Fruit fly (Drosophila melanogaster) whole organism, embryonic: ENCODE measurements around the gene PRL-1.
A peak's percentile ranks its signal among the peaks of the same experiment; 100 is the strongest.

Experiments
- B-H2 ChIP-seq: fragments of 200-800 bp; sonication (Bioruptor generic); optimal IDR thresholded peaks from 2 replicates; lab custom pipeline; 2018; ENCODE audit warnings: missing biosample characterization, mild to moderate bottlenecking, missing genetic modification characterization
- CG12391 ChIP-seq: fragments of 200-800 bp; sonication (Bioruptor generic); optimal IDR thresholded peaks from 3 replicates; lab custom pipeline; 2018; ENCODE audit warnings: missing biosample characterization, mild to moderate bottlenecking, missing genetic modification characterization, moderate library complexity
- CG12769 ChIP-seq: fragments of 200-800 bp; sonication (Bioruptor generic); optimal IDR thresholded peaks from 2 replicates; lab custom pipeline; 2019; ENCODE audit warnings: missing biosample characterization, mild to moderate bottlenecking, missing genetic modification characterization, moderate library complexity
- CG13775 ChIP-seq: fragments of 200-800 bp; sonication (Bioruptor generic); optimal IDR thresholded peaks from 3 replicates; lab custom pipeline; 2017; ENCODE audit warnings: missing biosample characterization, mild to moderate bottlenecking, missing genetic modification characterization
- CG13894 ChIP-seq: fragments of 200-800 bp; sonication (Bioruptor generic); optimal IDR thresholded peaks from 3 replicates; lab custom pipeline; 2018; ENCODE audit warnings: missing biosample characterization, mild to moderate bottlenecking, missing genetic modification characterization, moderate library complexity
- CG14860 ChIP-seq: fragments of 200-800 bp; sonication (Bioruptor generic); IDR thresholded peaks from 3 replicates; pipeline ENCODE4 v1.3.6; 2022; ENCODE audit warnings: missing biosample characterization, missing genetic modification characterization; ENCODE audit not compliant: partially characterized antibody
- CG2202 ChIP-seq: fragments of 200-800 bp; sonication (Bioruptor generic); optimal IDR thresholded peaks from 2 replicates; lab custom pipeline; 2018; ENCODE audit warnings: missing biosample characterization, mild to moderate bottlenecking, missing genetic modification characterization
- CG2875 ChIP-seq: fragments of 200-800 bp; sonication (Bioruptor generic); optimal IDR thresholded peaks from 2 replicates; lab custom pipeline; 2017; ENCODE audit warnings: missing biosample characterization, mild to moderate bottlenecking, missing genetic modification characterization, missing genetic modification reagents
- CG33557 ChIP-seq: fragments of 200-800 bp; sonication (Bioruptor generic); optimal IDR thresholded peaks from 2 replicates; lab custom pipeline; 2019; ENCODE audit warnings: missing biosample characterization, mild to moderate bottlenecking, missing genetic modification characterization, moderate library complexity
- CG34376 ChIP-seq: fragments of 200-800 bp; sonication (Bioruptor generic); optimal IDR thresholded peaks from 2 replicates; lab custom pipeline; 2018; ENCODE audit warnings: missing biosample characterization, mild to moderate bottlenecking, missing genetic modification characterization
- CG4617 ChIP-seq: fragments of 200-800 bp; sonication (Bioruptor generic); optimal IDR thresholded peaks from 3 replicates; lab custom pipeline; 2016; ENCODE audit warnings: missing biosample characterization, missing genetic modification characterization, borderline replicate concordance
- CG6175 ChIP-seq: fragments of 200-800 bp; sonication (Bioruptor generic); IDR thresholded peaks from 3 replicates; pipeline ENCODE4 v1.3.6; 2022; ENCODE audit warnings: missing biosample characterization, missing genetic modification characterization
- CG7987 ChIP-seq: fragments of 200-800 bp; sonication (Bioruptor generic); optimal IDR thresholded peaks from 2 replicates; lab custom pipeline; 2018; ENCODE audit warnings: missing biosample characterization, mild to moderate bottlenecking, missing genetic modification characterization, moderate library complexity
- CG8281 ChIP-seq: fragments of 200-800 bp; sonication (Bioruptor generic); optimal IDR thresholded peaks from 2 replicates; lab custom pipeline; 2018; ENCODE audit warnings: missing biosample characterization, mild to moderate bottlenecking, missing genetic modification characterization, moderate library complexity
- CG8944 ChIP-seq: fragments of 200-800 bp; sonication (Bioruptor generic); optimal IDR thresholded peaks from 3 replicates; lab custom pipeline; 2016; ENCODE audit warnings: missing biosample characterization, missing genetic modification characterization
- CHES-1-like ChIP-seq: fragments of 200-800 bp; sonication (Bioruptor generic); optimal IDR thresholded peaks from 2 replicates; lab custom pipeline; 2016; ENCODE audit warnings: missing biosample characterization, missing genetic modification characterization
- Fer3 ChIP-seq: fragments of 200-800 bp; sonication (Bioruptor generic); optimal IDR thresholded peaks from 2 replicates; lab custom pipeline; 2018; ENCODE audit warnings: missing biosample characterization, mild to moderate bottlenecking, missing genetic modification characterization, moderate library complexity
- HLH54F ChIP-seq: fragments of 200-800 bp; sonication (Bioruptor generic); optimal IDR thresholded peaks from 3 replicates; lab custom pipeline; 2016; ENCODE audit warnings: missing biosample characterization, missing genetic modification characterization
- Hand ChIP-seq: fragments of 200-800 bp; sonication (Bioruptor generic); optimal IDR thresholded peaks from 2 replicates; lab custom pipeline; 2017; ENCODE audit warnings: mild to moderate bottlenecking, missing biosample characterization, missing genetic modification reagents, missing genetic modification characterization
- Hmx ChIP-seq: fragments of 200-800 bp; sonication (Bioruptor generic); optimal IDR thresholded peaks from 2 replicates; lab custom pipeline; 2016; ENCODE audit warnings: missing biosample characterization, missing genetic modification characterization
- Hr51 ChIP-seq, 2 experiments: fragments of 200-800 bp; sonication (Bioruptor generic); optimal IDR thresholded peaks; 2 replicates in 1 of 2; 3 replicates in 1 of 2; lab custom pipeline; 2016 to 2018; ENCODE audit warnings: missing biosample characterization in 2 of 2, missing genetic modification characterization in 2 of 2, mild to moderate bottlenecking in 1 of 2, moderate library complexity in 1 of 2
- NFAT ChIP-seq: fragments of 200-800 bp; sonication (Bioruptor generic); IDR thresholded peaks from 2 replicates; pipeline ENCODE4 v1.3.6; 2022; ENCODE audit warnings: missing biosample characterization, missing genetic modification characterization
- Nf-YA ChIP-seq: fragments of 200-800 bp; sonication (Bioruptor generic); IDR thresholded peaks from 2 replicates; pipeline ENCODE4 v1.3.6; 2022; ENCODE audit warnings: missing biosample characterization, missing genetic modification characterization
- Pdp1 ChIP-seq, 2 experiments: fragments of 200-800 bp; sonication (Bioruptor generic); optimal IDR thresholded peaks; 3 replicates each; lab custom pipeline; 2016; ENCODE audit warnings: missing biosample characterization in 2 of 2, missing genetic modification characterization in 2 of 2, mild to moderate bottlenecking in 1 of 2, moderate library complexity in 1 of 2
- TFAM ChIP-seq: fragments of 200-800 bp; sonication (Bioruptor generic); optimal IDR thresholded peaks from 2 replicates; lab custom pipeline; 2017; ENCODE audit warnings: missing biosample characterization, missing genetic modification characterization, inconsistent platforms
- aop ChIP-seq: fragments of 200-800 bp; sonication (Bioruptor generic); IDR thresholded peaks from 2 replicates; pipeline ENCODE4 v1.3.6; 2022; ENCODE audit warnings: missing biosample characterization, missing genetic modification characterization
- ap ChIP-seq: fragments of 200-800 bp; sonication (Bioruptor generic); IDR thresholded peaks from 2 replicates; pipeline ENCODE4 v1.3.6; 2022; ENCODE audit warnings: missing biosample characterization, missing genetic modification characterization
- cg ChIP-seq: fragments of 200-800 bp; sonication (Bioruptor generic); optimal IDR thresholded peaks from 3 replicates; lab custom pipeline; 2019; ENCODE audit warnings: missing biosample characterization, mild to moderate bottlenecking, missing genetic modification characterization, moderate library complexity
- ci ChIP-seq: fragments of 200-800 bp; sonication (Bioruptor generic); IDR thresholded peaks from 3 replicates; pipeline ENCODE4 v1.3.6; 2022; ENCODE audit warnings: missing biosample characterization, missing genetic modification characterization
- dmrt11E ChIP-seq: fragments of 200-800 bp; sonication (Bioruptor generic); optimal IDR thresholded peaks from 3 replicates; lab custom pipeline; 2018; ENCODE audit warnings: missing biosample characterization, mild to moderate bottlenecking, missing genetic modification characterization, moderate library complexity
- dpn ChIP-seq, 2 experiments: fragments of 200-800 bp; sonication (Bioruptor generic); optimal IDR thresholded peaks; 3 replicates each; lab custom pipeline; 2016; ENCODE audit warnings: missing biosample characterization in 2 of 2, missing genetic modification characterization in 2 of 2
- emc ChIP-seq: fragments of 200-800 bp; sonication (Bioruptor generic); optimal IDR thresholded peaks from 2 replicates; lab custom pipeline; 2016; ENCODE audit warnings: missing biosample characterization, missing genetic modification characterization
- gcm2 ChIP-seq: fragments of 200-800 bp; sonication (Bioruptor generic); optimal IDR thresholded peaks from 2 replicates; lab custom pipeline; 2016; ENCODE audit warnings: missing biosample characterization, missing genetic modification characterization
- gt ChIP-seq: fragments of 200-800 bp; sonication (Bioruptor generic); IDR thresholded peaks from 2 replicates; pipeline ENCODE4 v1.3.6; 2022; ENCODE audit warnings: missing biosample characterization, missing genetic modification characterization
- hth ChIP-seq: fragments of >200 bp; optimal IDR thresholded peaks from 2 replicates; lab custom pipeline; 2017; ENCODE audit warnings: inconsistent platforms
- klu ChIP-seq: fragments of 200-800 bp; sonication (Bioruptor generic); IDR thresholded peaks from 2 replicates; pipeline ENCODE4 v1.3.6; 2022; ENCODE audit warnings: missing biosample characterization, missing genetic modification characterization
- nerfin-1 ChIP-seq: fragments of 200-800 bp; sonication (Bioruptor generic); optimal IDR thresholded peaks from 3 replicates; lab custom pipeline; 2019; ENCODE audit warnings: missing biosample characterization, mild to moderate bottlenecking, missing genetic modification characterization, moderate library complexity
- p53 ChIP-seq: fragments of 200-800 bp; sonication (Bioruptor generic); optimal IDR thresholded peaks from 2 replicates; lab custom pipeline; 2016; ENCODE audit warnings: missing biosample characterization, missing genetic modification characterization
- peb ChIP-seq: fragments of 200-800 bp; sonication (Bioruptor generic); IDR thresholded peaks from 2 replicates; pipeline ENCODE4 v1.3.6; 2022; ENCODE audit warnings: missing biosample characterization, missing genetic modification characterization
- prd ChIP-seq, 3 experiments: fragments of >200 bp in 2 of 3; fragments of 200-800 bp in 1 of 3; sonication (Bioruptor generic) in 1 of 3; optimal IDR thresholded peaks in 2 of 3; IDR thresholded peaks in 1 of 3; 2 replicates in 2 of 3; 3 replicates in 1 of 3; pipeline versions ENCODE4 v1.3.6 to Lab custom; 2017 to 2022; ENCODE audit warnings: missing biosample characterization in 1 of 3, missing genetic modification characterization in 1 of 3
- run ChIP-seq: fragments of 200-800 bp; sonication (Bioruptor generic); optimal IDR thresholded peaks from 3 replicates; lab custom pipeline; 2018; ENCODE audit warnings: missing biosample characterization, mild to moderate bottlenecking, missing genetic modification characterization
- schlank ChIP-seq: fragments of 200-800 bp; sonication (Bioruptor generic); optimal IDR thresholded peaks from 2 replicates; lab custom pipeline; 2018; ENCODE audit warnings: missing biosample characterization, mild to moderate bottlenecking, missing genetic modification characterization
- sima ChIP-seq: fragments of 200-800 bp; sonication (Bioruptor generic); optimal IDR thresholded peaks from 2 replicates; lab custom pipeline; 2016; ENCODE audit warnings: missing biosample characterization, missing genetic modification characterization
- slou ChIP-seq: fragments of 200-800 bp; sonication (Bioruptor generic); optimal IDR thresholded peaks from 3 replicates; lab custom pipeline; 2016; ENCODE audit warnings: missing biosample characterization, missing genetic modification characterization
- slp2 ChIP-seq: fragments of 200-800 bp; sonication (Bioruptor generic); optimal IDR thresholded peaks from 2 replicates; lab custom pipeline; 2016; ENCODE audit warnings: missing biosample characterization, missing genetic modification characterization
- trem ChIP-seq: fragments of 200-800 bp; optimal IDR thresholded peaks from 3 replicates; lab custom pipeline; 2019; ENCODE audit warnings: missing biosample characterization, mild to moderate bottlenecking, missing genetic modification characterization, moderate library complexity
- twi ChIP-seq: fragments of 200-800 bp; optimal IDR thresholded peaks from 2 replicates; lab custom pipeline; 2019; ENCODE audit warnings: missing biosample characterization, mild to moderate bottlenecking, missing genetic modification characterization, moderate library complexity
- usp ChIP-seq: fragments of >200 bp; optimal IDR thresholded peaks from 2 replicates; lab custom pipeline; 2017; ENCODE audit warnings: missing biosample characterization, missing genetic modification characterization
- wor ChIP-seq: fragments of 200-800 bp; sonication (Bioruptor generic); IDR thresholded peaks from 2 replicates; pipeline ENCODE4 v1.3.6; 2022; ENCODE audit warnings: missing biosample characterization, missing genetic modification characterization
- yki ChIP-seq: fragments of >200 bp; optimal IDR thresholded peaks from 3 replicates; lab custom pipeline; 2018

The PRL-1 gene

DNA sequence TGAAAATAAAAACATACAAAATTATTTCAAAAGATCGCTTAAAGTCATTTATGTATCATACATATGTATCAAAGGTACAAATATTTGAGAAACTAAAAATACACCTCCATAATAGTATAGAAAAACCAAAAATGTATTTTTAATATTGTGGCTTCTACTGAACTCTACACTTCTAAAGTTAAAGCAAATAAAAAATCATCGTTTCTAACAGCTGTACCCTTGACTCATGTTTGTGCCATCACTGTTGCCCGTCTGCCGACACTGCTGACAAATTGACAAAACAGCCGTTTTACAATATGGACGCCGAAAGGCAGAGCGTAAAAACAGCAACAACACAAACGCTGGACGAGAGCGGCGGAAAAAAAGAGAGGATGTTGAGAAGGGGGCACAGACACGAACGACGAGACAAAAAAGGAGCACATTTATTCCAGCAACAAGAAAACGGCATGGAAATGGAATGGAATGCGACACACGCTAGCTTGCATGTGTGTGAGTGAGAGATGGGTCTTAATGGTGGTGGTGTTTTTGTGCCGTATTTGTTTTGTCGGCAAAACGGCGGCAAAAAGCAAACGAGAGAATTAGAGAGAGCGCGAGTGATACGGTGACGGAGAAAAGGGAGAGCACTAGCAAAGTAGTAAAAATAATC lies 29.1 kb upstream of the PRL-1 start (continued):
- TF ChIP-seq cg (GFP tag; lab: Kevin White, UChicago) (peak; percentile 88), emc (GFP tag; lab: Kevin White, UChicago) (peak; percentile 61), dmrt11E (tag; lab: Kevin White, UChicago) (peak; percentile 81), run (tag; lab: Kevin White, UChicago) (peak; percentile 74), Pdp1 (GFP tag; optimal IDR thresholded peaks at IDR 0.05; lab: Kevin White, UChicago) (peak in 1 of 2 experiments; percentile 69), gt (GFP tag; lab: Robert Waterston, UW) (no peak), Hand (GFP tag; lab: Kevin White, UChicago) (peak; percentile 63), Hr51 (GFP tag; optimal IDR thresholded peaks at IDR 0.05; lab: Kevin White, UChicago) (peak; percentile 77 to 90), CG2875 (GFP tag; lab: Kevin White, UChicago) (peak; percentile 59), CG8281 (tag; lab: Kevin White, UChicago) (peak; percentile 94), hth (lab: Kevin White, UChicago) (no peak), CG2202 (tag; lab: Kevin White, UChicago) (peak; percentile 50), CG14860 (GFP tag; lab: Robert Waterston, UW) (no peak), HLH54F (peak; percentile 86), Fer3 (peak; percentile 87), TFAM (GFP tag; lab: Kevin White, UChicago) (peak; percentile 71), CG4617 (GFP tag; lab: Kevin White, UChicago) (peak; percentile 2), sima (GFP tag; lab: Kevin White, UChicago) (peak; percentile 68), B-H2 (GFP tag; lab: Kevin White, UChicago) (peak; percentile 64), nerfin-1 (peak; percentile 52), dpn (GFP tag; optimal IDR thresholded peaks at IDR 0.05; lab: Kevin White, UChicago) (peak; percentile 79 to 88), schlank (tag; lab: Kevin White, UChicago) (peak; percentile 65), ci (GFP tag; lab: Robert Waterston, UW) (no peak), klu (GFP tag; lab: Robert Waterston, UW) (no peak), ap (GFP tag; lab: Robert Waterston, UW) (no peak), CG13894 (tag; lab: Kevin White, UChicago) (peak; percentile 28), yki (no peak), CG8944 (GFP tag; lab: Kevin White, UChicago) (peak; percentile 53), CG13775 (GFP tag; lab: Kevin White, UChicago) (peak; percentile 85), p53 (GFP tag; lab: Kevin White, UChicago) (no peak), CG12391 (tag; lab: Kevin White, UChicago) (peak; percentile 90), CG7987 (GFP tag; lab: Kevin White, UChicago) (peak; percentile 69), wor (GFP tag; lab: Robert Waterston, UW) (no peak), CHES-1-like (peak; percentile 85), slou (GFP tag; lab: Kevin White, UChicago) (peak; percentile 32), prd (optimal IDR thresholded peaks at IDR 0.05; lab: Kevin White, UChicago) (no peak), prd (GFP tag; IDR thresholded peaks at IDR 0.05; lab: Robert Waterston, UW) (no peak), Nf-YA (GFP tag; lab: Robert Waterston, UW) (no peak), peb (GFP tag; lab: Robert Waterston, UW) (no peak), usp (GFP tag; lab: Kevin White, UChicago) (no peak), CG12769 (tag; lab: Kevin White, UChicago) (peak; percentile 73), CG34376 (GFP tag; lab: Kevin White, UChicago) (no peak), CG33557 (GFP tag; lab: Kevin White, UChicago) (peak; percentile 39), trem (tag; lab: Kevin White, UChicago) (peak; percentile 79), Hmx (GFP tag; lab: Kevin White, UChicago) (peak; percentile 41), NFAT (no peak), aop (no peak), twi (tag; lab: Kevin White, UChicago) (peak; percentile 63), CG6175 (GFP tag; lab: Robert Waterston, UW) (no peak), gcm2 (peak; percentile 63), slp2 (GFP tag; lab: Kevin White, UChicago) (peak; percentile 52)
